Worm (Caenorhabditis elegans) whole organism, mixed stage, embryonic: Measurements from ENCODE around the gene alh-9.

Experiments
- M03D4.4 ChIP-seq: sonication (generic microtip); optimal IDR thresholded peaks from 2 replicates; lab custom pipeline; 2017; ENCODE audit warnings: mild to moderate bottlenecking, missing genetic modification characterization, missing compliant biosample characterization
- bed-3 ChIP-seq: fragments of 200-800 bp; sonication (Bioruptor generic); optimal IDR thresholded peaks from 3 replicates; lab custom pipeline; 2018; ENCODE audit warnings: mild to moderate bottlenecking, missing genetic modification characterization, moderate library complexity, missing compliant biosample characterization
- blmp-1 ChIP-seq: fragments of 150-350 bp; optimal IDR thresholded peaks from 2 replicates; lab custom pipeline; 2014; ENCODE audit warnings: missing biosample characterization, missing genetic modification characterization
- ceh-39 ChIP-seq: fragments of 150-350 bp; optimal IDR thresholded peaks from 2 replicates; lab custom pipeline; 2014; ENCODE audit warnings: missing biosample characterization, missing genetic modification characterization
- ceh-43 ChIP-seq: fragments of 200-800 bp; sonication (Bioruptor generic); optimal IDR thresholded peaks from 2 replicates; lab custom pipeline; 2018; ENCODE audit warnings: mild to moderate bottlenecking, missing genetic modification characterization, moderate library complexity, missing compliant biosample characterization
- ceh-83 ChIP-seq: fragments of 200-800 bp; sonication (Bioruptor generic); optimal IDR thresholded peaks from 2 replicates; lab custom pipeline; 2018; ENCODE audit warnings: mild to moderate bottlenecking, missing genetic modification characterization, missing compliant biosample characterization
- ces-1 ChIP-seq: fragments of 150-350 bp; optimal IDR thresholded peaks from 2 replicates; lab custom pipeline; 2014; ENCODE audit warnings: missing biosample characterization, missing genetic modification reagents, missing genetic modification characterization
- cnd-1 ChIP-seq: fragments of 200-800 bp; sonication (Bioruptor generic); optimal IDR thresholded peaks from 2 replicates; lab custom pipeline; 2018; ENCODE audit warnings: mild to moderate bottlenecking, missing genetic modification characterization, missing compliant biosample characterization
- drap-1 ChIP-seq: fragments of 200-800 bp; sonication (Bioruptor generic); optimal IDR thresholded peaks from 3 replicates; lab custom pipeline; 2018; ENCODE audit warnings: mild to moderate bottlenecking, missing genetic modification characterization, missing compliant biosample characterization
- elt-1 ChIP-seq: sonication (generic microtip); optimal IDR thresholded peaks from 2 replicates; lab custom pipeline; 2017; ENCODE audit warnings: missing genetic modification characterization, mild to moderate bottlenecking, missing compliant biosample characterization, antibody characterized with exemption, moderate library complexity, borderline replicate concordance; ENCODE audit not compliant: insufficient read depth
- elt-3 ChIP-seq: fragments of 150-350 bp; optimal IDR thresholded peaks from 2 replicates; lab custom pipeline; 2014; ENCODE audit warnings: missing biosample characterization, missing genetic modification characterization
- flh-1 ChIP-seq: fragments of 200-800 bp; sonication (Bioruptor generic); optimal IDR thresholded peaks from 2 replicates; lab custom pipeline; 2018; ENCODE audit warnings: mild to moderate bottlenecking, missing genetic modification characterization, moderate library complexity, missing compliant biosample characterization
- ham-2 ChIP-seq: fragments of 200-800 bp; sonication (Bioruptor generic); optimal IDR thresholded peaks from 2 replicates; lab custom pipeline; 2018; ENCODE audit warnings: mild to moderate bottlenecking, missing genetic modification characterization, missing compliant biosample characterization
- hlh-1 ChIP-seq: fragments of 150-350 bp; optimal IDR thresholded peaks from 2 replicates; lab custom pipeline; 2014; ENCODE audit warnings: missing biosample characterization, missing genetic modification reagents, missing genetic modification characterization
- lin-13 ChIP-seq: fragments of 150-350 bp; optimal IDR thresholded peaks from 2 replicates; lab custom pipeline; 2014; ENCODE audit warnings: missing biosample characterization, missing genetic modification characterization
- lin-32 ChIP-seq: fragments of 200-800 bp; sonication (Bioruptor generic); optimal IDR thresholded peaks from 2 replicates; lab custom pipeline; 2018; ENCODE audit warnings: mild to moderate bottlenecking, missing genetic modification characterization, missing compliant biosample characterization
- lsy-2 ChIP-seq: fragments of 150-350 bp; optimal IDR thresholded peaks from 2 replicates; lab custom pipeline; 2014; ENCODE audit warnings: missing biosample characterization, missing genetic modification characterization
- mab-5 ChIP-seq: fragments of 150-350 bp; optimal IDR thresholded peaks from 2 replicates; lab custom pipeline; 2014; ENCODE audit warnings: missing biosample characterization, missing genetic modification characterization
- mep-1 ChIP-seq: fragments of 150-350 bp; optimal IDR thresholded peaks from 2 replicates; lab custom pipeline; 2017; ENCODE audit warnings: missing biosample characterization, missing genetic modification reagents, missing genetic modification characterization, inconsistent platforms
- mls-2 ChIP-seq: sonication (generic microtip); optimal IDR thresholded peaks from 2 replicates; lab custom pipeline; 2016; ENCODE audit warnings: mild to moderate bottlenecking, missing genetic modification characterization, moderate library complexity, missing compliant biosample characterization
- nhr-12 ChIP-seq: fragments of 150-350 bp; optimal IDR thresholded peaks from 2 replicates; lab custom pipeline; 2014; ENCODE audit warnings: missing biosample characterization, missing genetic modification characterization
- nhr-2 ChIP-seq: fragments of 150-350 bp; optimal IDR thresholded peaks from 2 replicates; lab custom pipeline; 2014; ENCODE audit warnings: missing biosample characterization, missing genetic modification characterization
- nhr-28 ChIP-seq: fragments of 150-350 bp; optimal IDR thresholded peaks from 2 replicates; lab custom pipeline; 2014; ENCODE audit warnings: missing biosample characterization, missing genetic modification characterization
- nhr-76 ChIP-seq: sonication (generic microtip); optimal IDR thresholded peaks from 2 replicates; lab custom pipeline; 2017; ENCODE audit warnings: missing biosample characterization, missing genetic modification characterization
- sem-2 ChIP-seq: fragments of 200-800 bp; sonication (Bioruptor generic); optimal IDR thresholded peaks from 2 replicates; lab custom pipeline; 2018; ENCODE audit warnings: mild to moderate bottlenecking, missing genetic modification characterization, missing compliant biosample characterization
- snpc-4 ChIP-seq: fragments of 150-350 bp; optimal IDR thresholded peaks from 2 replicates; lab custom pipeline; 2014; ENCODE audit warnings: missing biosample characterization, missing genetic modification characterization
- sptf-1 ChIP-seq: sonication (generic microtip); optimal IDR thresholded peaks from 2 replicates; lab custom pipeline; 2017; ENCODE audit warnings: mild to moderate bottlenecking, missing genetic modification characterization, moderate library complexity, missing compliant biosample characterization
- tbx-8 ChIP-seq: fragments of 200-800 bp; sonication (Bioruptor generic); optimal IDR thresholded peaks from 2 replicates; lab custom pipeline; 2018; ENCODE audit warnings: mild to moderate bottlenecking, missing genetic modification characterization, moderate library complexity, missing compliant biosample characterization
- unc-120 ChIP-seq: sonication (generic microtip); optimal IDR thresholded peaks from 2 replicates; lab custom pipeline; 2017; ENCODE audit warnings: missing genetic modification characterization, missing compliant biosample characterization; ENCODE audit not compliant: poor library complexity, severe bottlenecking
- unc-39 ChIP-seq: fragments of 150-350 bp; optimal IDR thresholded peaks from 2 replicates; lab custom pipeline; 2014; ENCODE audit warnings: missing biosample characterization, missing genetic modification characterization
- unc-62 ChIP-seq: fragments of 150-350 bp; optimal IDR thresholded peaks from 2 replicates; lab custom pipeline; 2014; ENCODE audit warnings: missing biosample characterization, missing genetic modification reagents, missing genetic modification characterization
- zip-8 ChIP-seq: fragments of 150-350 bp; optimal IDR thresholded peaks from 2 replicates; lab custom pipeline; 2014; ENCODE audit warnings: missing biosample characterization, missing genetic modification characterization
- ztf-11 ChIP-seq: fragments of 150-350 bp; optimal IDR thresholded peaks from 2 replicates; lab custom pipeline; 2014; ENCODE audit warnings: missing biosample characterization, missing genetic modification characterization

The alh-9 gene

DNA sequence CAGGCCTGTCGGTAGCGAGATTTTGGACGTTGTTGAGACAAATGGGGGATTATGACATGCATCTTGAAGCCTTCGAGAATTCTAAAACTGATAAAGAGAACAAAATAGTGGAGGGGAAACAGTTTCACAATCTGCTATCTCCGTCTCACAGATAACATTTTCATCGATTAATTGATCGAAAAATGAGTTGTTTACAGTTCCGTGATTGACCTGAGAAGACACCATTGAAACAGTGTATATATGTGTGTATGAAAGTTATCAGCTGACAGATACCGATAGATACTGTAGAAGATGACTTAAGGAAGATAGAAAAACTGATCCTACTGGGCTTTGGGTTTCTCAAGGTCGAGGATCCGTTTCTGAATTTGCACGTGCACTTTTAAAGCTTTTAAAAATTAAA lies 16.7 kb upstream of the alh-9 start:
- peak; percentile 32 for TF ChIP-seq elt-3 (tag; lab: Kevin White, UChicago)
- TF ChIP-seq ztf-11 (tag; lab: Kevin White, UChicago), result no peak

ce11 chrIII:5839598-5839997 lies 16.2 kb upstream of the alh-9 start:
- TF ChIP-seq nhr-76 (no peak), ceh-83 (GFP tag; lab: Kevin White, UChicago) (no peak), unc-120 (tag; lab: Kevin White, UChicago) (no peak), lsy-2 (no peak), nhr-2 (tag; lab: Kevin White, UChicago) (no peak), sem-2 (GFP tag; lab: Kevin White, UChicago) (no peak), bed-3 (GFP tag; lab: Kevin White, UChicago) (no peak), nhr-28 (tag; lab: Kevin White, UChicago) (no peak), cnd-1 (tag; lab: Kevin White, UChicago) (no peak)

ce11 chrIII:5840277-5840676 lies 15.5 kb upstream of the alh-9 start:
- TF ChIP-seq ces-1 (GFP tag; lab: Kevin White, UChicago) (peak; percentile 27), nhr-28 (tag; lab: Kevin White, UChicago) (no peak)
- TF ChIP-seq, all 35 proteins: peak for 1

DNA sequence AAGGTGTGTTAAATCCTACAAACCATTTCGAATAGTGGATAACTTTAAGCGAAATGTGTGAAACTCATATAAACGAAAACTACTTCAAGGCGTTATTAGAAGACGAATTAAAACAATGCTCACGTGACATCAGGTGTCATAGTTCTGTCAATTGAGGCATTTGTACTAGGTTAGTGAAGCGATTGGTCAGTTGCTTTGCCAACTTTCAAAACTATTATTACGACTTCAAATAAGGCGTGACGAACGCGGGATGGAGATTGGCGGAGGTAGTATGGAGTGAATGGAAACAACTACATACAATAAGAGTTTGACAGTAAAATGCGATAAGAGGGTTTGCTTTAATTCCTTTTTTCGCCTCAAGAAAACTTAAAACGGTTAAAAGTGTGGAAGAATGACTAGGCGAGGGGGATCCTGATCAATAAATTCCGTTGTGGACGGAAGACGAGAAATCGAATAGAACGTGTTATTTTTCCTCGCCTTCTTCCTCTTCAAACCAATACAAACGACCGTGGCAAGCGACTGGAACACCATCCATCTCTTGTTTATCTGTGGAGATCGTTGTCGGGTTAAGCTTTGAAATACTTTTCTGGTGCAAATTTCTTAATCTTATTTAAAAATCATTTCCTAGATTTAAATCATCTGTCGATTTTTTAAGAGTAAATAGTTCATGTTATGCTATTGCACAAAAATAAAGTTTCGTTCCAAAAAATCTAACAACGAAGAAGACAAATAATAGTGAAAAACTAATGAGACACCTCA lies 14.8 kb upstream of the alh-9 start:
- TF ChIP-seq blmp-1 (tag; lab: Kevin White, UChicago) (no peak), ham-2 (no peak), lsy-2 (no peak), sem-2 (GFP tag; lab: Kevin White, UChicago) (no peak), mab-5 (tag; lab: Kevin White, UChicago) (no peak), M03D4.4 (tag; lab: Kevin White, UChicago) (no peak), lin-13 (tag; lab: Kevin White, UChicago) (no peak), tbx-8 (GFP tag; lab: Kevin White, UChicago) (no peak), bed-3 (GFP tag; lab: Kevin White, UChicago) (no peak), nhr-2 (tag; lab: Kevin White, UChicago) (no peak), ceh-83 (GFP tag; lab: Kevin White, UChicago) (no peak), unc-120 (tag; lab: Kevin White, UChicago) (no peak), hlh-1 (tag; lab: Kevin White, UChicago) (no peak), mep-1 (tag; lab: Kevin White, UChicago) (no peak), cnd-1 (tag; lab: Kevin White, UChicago) (no peak), unc-39 (tag; lab: Kevin White, UChicago) (no peak), lin-32 (GFP tag; lab: Kevin White, UChicago) (no peak), mls-2 (tag; lab: Kevin White, UChicago) (no peak), nhr-28 (tag; lab: Kevin White, UChicago) (no peak), sptf-1 (tag; lab: Kevin White, UChicago) (no peak)

DNA sequence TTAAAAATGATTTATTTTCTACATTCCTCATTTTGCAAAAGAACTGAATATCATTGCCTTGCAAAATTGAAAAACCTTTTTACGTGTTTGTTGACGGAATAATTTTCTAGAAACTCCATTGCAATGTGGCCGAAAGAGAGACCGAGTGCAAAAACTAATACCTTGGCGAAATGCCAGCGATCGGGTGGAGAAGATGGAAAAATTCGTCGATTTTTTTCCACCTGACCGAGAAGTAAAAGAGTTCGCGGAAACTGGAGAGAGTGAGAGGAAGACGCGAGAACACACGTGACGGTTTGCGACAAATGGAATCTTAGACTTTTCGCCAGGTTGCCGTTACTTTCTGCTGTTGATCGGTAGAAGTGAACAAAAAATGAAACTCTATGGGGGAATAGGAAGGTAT lies 14.1 kb upstream of the alh-9 start:
- TF ChIP-seq drap-1 (GFP tag; lab: Kevin White, UChicago) (no peak), elt-1 (tag; lab: Kevin White, UChicago) (no peak), snpc-4 (no peak), flh-1 (no peak), unc-120 (tag; lab: Kevin White, UChicago) (no peak), ceh-39 (tag; lab: Kevin White, UChicago) (no peak), mep-1 (tag; lab: Kevin White, UChicago) (no peak), cnd-1 (tag; lab: Kevin White, UChicago) (no peak), unc-62 (GFP tag; lab: Kevin White, UChicago) (no peak), nhr-76 (no peak), ham-2 (no peak), ceh-83 (GFP tag; lab: Kevin White, UChicago) (no peak), ces-1 (GFP tag; lab: Kevin White, UChicago) (no peak), lsy-2 (no peak), nhr-2 (tag; lab: Kevin White, UChicago) (no peak), ztf-11 (tag; lab: Kevin White, UChicago) (no peak), nhr-28 (tag; lab: Kevin White, UChicago) (no peak), zip-8 (tag; lab: Kevin White, UChicago) (no peak), ceh-43 (GFP tag; lab: Kevin White, UChicago) (no peak), nhr-12 (tag; lab: Kevin White, UChicago) (no peak)
